Comparison of ENCODE assay signal across 6 worm cellular contexts in the genomic region with DNA sequence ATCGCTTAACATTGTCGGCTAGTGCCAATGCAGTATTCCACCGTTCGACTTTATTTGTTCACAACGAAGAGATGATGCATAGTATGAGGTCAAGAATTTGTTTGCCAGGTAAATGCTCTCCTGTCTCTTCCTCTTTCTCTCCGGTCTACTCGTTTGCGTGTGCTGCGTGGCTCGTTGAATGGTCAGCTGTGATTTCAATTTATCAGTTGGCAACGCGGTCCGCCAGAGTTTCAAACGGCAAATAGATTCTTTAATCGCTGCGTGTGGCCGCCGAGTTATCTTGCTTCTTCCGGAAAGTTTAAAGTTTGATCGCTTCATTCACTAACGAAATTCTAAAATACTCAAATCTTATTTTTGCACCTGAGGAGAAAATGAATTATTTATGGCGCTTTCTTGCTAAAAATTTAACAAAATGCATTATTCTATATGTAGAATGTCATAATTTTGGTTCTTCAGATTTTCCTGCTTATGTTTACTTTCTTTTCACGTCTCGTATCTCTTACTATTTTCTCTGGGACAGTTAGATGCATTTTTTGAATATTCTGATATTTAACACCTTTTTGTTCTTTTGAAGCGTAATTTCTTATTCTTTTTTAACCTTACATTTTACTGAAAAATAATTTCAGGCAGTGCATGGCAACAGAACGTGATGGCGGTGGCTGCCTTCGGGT.
TF ChIP-seq lines count a peak whose summit lies in the region.

A gene (plus strand): TSS at position 621 of the 671 bp plus-strand sequence.

TF ChIP-seq in whole organism, L1 larva, 84 proteins besides CTCF, POLR2A, EP300 and RAD21 (continues in another document):
- TF ChIP-seq sox-4 (tag; optimal IDR thresholded peaks at IDR 0.05; lab: Kevin White, UChicago): no peak
- no peak for TF ChIP-seq zip-4 (GFP tag; optimal IDR thresholded peaks at IDR 0.05; lab: Kevin White, UChicago)
- TF ChIP-seq mdl-1 (tag; optimal IDR thresholded peaks at IDR 0.05; lab: Kevin White, UChicago): peak in 1 of 2 experiments; percentile 13
- no peak for TF ChIP-seq nhr-12 (tag; optimal IDR thresholded peaks at IDR 0.05; lab: Kevin White, UChicago)
- TF ChIP-seq nhr-237 (tag; optimal IDR thresholded peaks at IDR 0.05; lab: Kevin White, UChicago): no peak
- TF ChIP-seq pag-3 (tag; optimal IDR thresholded peaks at IDR 0.05; lab: Kevin White, UChicago; ENCODE audit: borderline replicate concordance, insufficient read depth): peak; percentile 80
- no peak for TF ChIP-seq isw-1 (GFP tag; IDR thresholded peaks at IDR 0.05; lab: Robert Waterston, UW)
- TF ChIP-seq ama-1 (optimal IDR thresholded peaks at IDR 0.05; lab: Kevin White, UChicago): no peak
- no peak for TF ChIP-seq aly-2 (tag; optimal IDR thresholded peaks at IDR 0.05; lab: Kevin White, UChicago)
- TF ChIP-seq F16B12.6 (tag; optimal IDR thresholded peaks at IDR 0.05; lab: Kevin White, UChicago): no peak
- TF ChIP-seq swsn-7 (tag; optimal IDR thresholded peaks at IDR 0.05; lab: Kevin White, UChicago): no peak
- TF ChIP-seq xbp-1 (tag; optimal IDR thresholded peaks at IDR 0.05; lab: Kevin White, UChicago): no peak
- TF ChIP-seq fkh-4 (tag; optimal IDR thresholded peaks at IDR 0.05; lab: Kevin White, UChicago; ENCODE audit: borderline replicate concordance): no peak
- no peak for TF ChIP-seq hpl-2 (GFP tag; optimal IDR thresholded peaks at IDR 0.05; lab: Kevin White, UChicago)

TF ChIP-seq in whole organism, L2 larva, 48 proteins besides CTCF, POLR2A, EP300 and RAD21:
- TF ChIP-seq alr-1 (tag; optimal IDR thresholded peaks at IDR 0.05; lab: Kevin White, UChicago) (no peak), nhr-129 (tag; optimal IDR thresholded peaks at IDR 0.05; lab: Kevin White, UChicago) (peak; percentile 25)

TF ChIP-seq in whole organism, L3 larva, 47 proteins besides CTCF, POLR2A, EP300 and RAD21:
- TF ChIP-seq ceh-9 (tag; optimal IDR thresholded peaks at IDR 0.05; lab: Kevin White, UChicago) (no peak), pqm-1 (tag; optimal IDR thresholded peaks at IDR 0.05; lab: Kevin White, UChicago) (peak; percentile 5)

TF ChIP-seq in whole organism, L4 larva, 104 proteins besides CTCF, POLR2A, EP300 and RAD21:
- TF ChIP-seq aha-1 (tag; lab: Kevin White, UChicago) (peak; percentile 91), mes-2 (tag; optimal IDR thresholded peaks at IDR 0.05; lab: Kevin White, UChicago; ENCODE audit: poor library complexity, severe bottlenecking) (peak; percentile 15), vab-7 (GFP tag; IDR thresholded peaks at IDR 0.05; lab: Robert Waterston, UW) (no peak)

TF ChIP-seq in whole organism, late embryonic, 69 proteins besides CTCF, POLR2A, EP300 and RAD21:
- TF ChIP-seq pqm-1 (tag; optimal IDR thresholded peaks at IDR 0.05; lab: Kevin White, UChicago) (no peak), ceh-48 (tag; optimal IDR thresholded peaks at IDR 0.05; lab: Kevin White, UChicago) (no peak), pag-3 (tag; optimal IDR thresholded peaks at IDR 0.05; lab: Kevin White, UChicago; ENCODE audit: borderline replicate concordance) (no peak), unc-55 (GFP tag; optimal IDR thresholded peaks at IDR 0.05; lab: Kevin White, UChicago) (peak; percentile 17), sox-2 (GFP tag; IDR thresholded peaks at IDR 0.05; lab: Robert Waterston, UW) (no peak), ceh-9 (tag; optimal IDR thresholded peaks at IDR 0.05; lab: Kevin White, UChicago) (no peak), ceh-30 (tag; optimal IDR thresholded peaks at IDR 0.05; lab: Kevin White, UChicago) (no peak), unc-42 (tag; optimal IDR thresholded peaks at IDR 0.05; lab: Kevin White, UChicago) (no peak), elt-4 (tag; optimal IDR thresholded peaks at IDR 0.05; lab: Kevin White, UChicago) (no peak), elt-2 (tag; optimal IDR thresholded peaks at IDR 0.05; lab: Kevin White, UChicago) (peak; percentile 23), syd-9 (tag; optimal IDR thresholded peaks at IDR 0.05; lab: Kevin White, UChicago) (no peak), nhr-11 (tag; optimal IDR thresholded peaks at IDR 0.05; lab: Kevin White, UChicago) (no peak)

TF ChIP-seq in whole organism, mixed stage, embryonic, 35 proteins besides CTCF, POLR2A, EP300 and RAD21:
- TF ChIP-seq bed-3 (GFP tag; optimal IDR thresholded peaks at IDR 0.05; lab: Kevin White, UChicago): no peak
- peak; percentile 84 for TF ChIP-seq hlh-1 (tag; optimal IDR thresholded peaks at IDR 0.05; lab: Kevin White, UChicago)
- no peak for TF ChIP-seq ceh-43 (GFP tag; optimal IDR thresholded peaks at IDR 0.05; lab: Kevin White, UChicago)
- TF ChIP-seq M03D4.4 (tag; optimal IDR thresholded peaks at IDR 0.05; lab: Kevin White, UChicago): no peak
- TF ChIP-seq snpc-4 (tag; optimal IDR thresholded peaks at IDR 0.05; lab: Kevin White, UChicago): no peak
- TF ChIP-seq ztf-11 (tag; optimal IDR thresholded peaks at IDR 0.05; lab: Kevin White, UChicago): no peak
- no peak for TF ChIP-seq tbx-8 (GFP tag; optimal IDR thresholded peaks at IDR 0.05; lab: Kevin White, UChicago)
TF ChIP-seq in whole organism, mixed stage, embryonic: peak in this region for 1.
